Worm (Caenorhabditis elegans) whole organism, young adult: Measurements from ENCODE around the gene srbc-67.

Source experiments
- B0035.1 ChIP-seq: sonication (generic microtip); optimal IDR thresholded peaks from 2 replicates; lab custom pipeline; 2016; ENCODE audit warnings: missing genetic modification characterization, mild to moderate bottlenecking, missing compliant biosample characterization, missing genotype, missing genetic modification reagents
- B0336.3 ChIP-seq: fragments of 200-800 bp; sonication (Bioruptor generic); IDR thresholded peaks from 2 replicates; pipeline ENCODE4 v1.3.6; 2022; ENCODE audit warnings: missing genetic modification characterization, missing compliant biosample characterization
- F33H1.4 ChIP-seq: fragments of 200-800 bp; sonication (Bioruptor generic); IDR thresholded peaks from 2 replicates; pipeline ENCODE4 v1.3.6; 2022; ENCODE audit warnings: missing genetic modification reagents, missing genetic modification characterization, missing compliant biosample characterization
- F52B5.7 ChIP-seq: sonication (generic microtip); optimal IDR thresholded peaks from 2 replicates; lab custom pipeline; 2016; ENCODE audit warnings: mild to moderate bottlenecking, missing genetic modification characterization, missing compliant biosample characterization
- F55B11.4 ChIP-seq: sonication (generic microtip); optimal IDR thresholded peaks from 2 replicates; lab custom pipeline; 2016; ENCODE audit warnings: missing compliant biosample characterization, missing genetic modification characterization, borderline replicate concordance; ENCODE audit not compliant: insufficient read depth
- F57C9.4 ChIP-seq: sonication (generic microtip); optimal IDR thresholded peaks from 2 replicates; lab custom pipeline; 2017; ENCODE audit warnings: mild to moderate bottlenecking, missing genetic modification characterization, missing compliant biosample characterization
- Y67H2A.10 ChIP-seq: fragments of 200-800 bp; sonication (Bioruptor generic); conservative IDR thresholded peaks from 2 replicates; pipeline ENCODE4 v1.3.6; 2022; ENCODE audit warnings: missing genetic modification reagents, missing genetic modification characterization, missing compliant biosample characterization
- Y95B8A.8 ChIP-seq: fragments of 200-800 bp; sonication (Bioruptor generic); IDR thresholded peaks from 2 replicates; pipeline ENCODE4 v1.3.6; 2022; ENCODE audit warnings: missing genetic modification reagents, missing genetic modification characterization, missing compliant biosample characterization
- ZK185.1 ChIP-seq: sonication (generic microtip); optimal IDR thresholded peaks from 2 replicates; lab custom pipeline; 2016; ENCODE audit warnings: mild to moderate bottlenecking, missing genetic modification characterization, missing compliant biosample characterization; ENCODE audit not compliant: poor library complexity, severe bottlenecking
- aptf-2 ChIP-seq: fragments of 200-800 bp; sonication (Bioruptor generic); conservative IDR thresholded peaks from 2 replicates; pipeline ENCODE4 v1.3.6; 2022; ENCODE audit warnings: missing genetic modification reagents, missing genetic modification characterization, missing compliant biosample characterization
- aptf-3 ChIP-seq: fragments of 200-800 bp; sonication (Bioruptor generic); IDR thresholded peaks from 2 replicates; pipeline ENCODE4 v1.3.6; 2022; ENCODE audit warnings: missing genetic modification characterization, missing compliant biosample characterization
- attf-6 ChIP-seq: fragments of 200-800 bp; sonication (Bioruptor generic); IDR thresholded peaks from 2 replicates; pipeline ENCODE4 v1.3.6; 2022; ENCODE audit warnings: missing genetic modification reagents, missing genetic modification characterization, missing compliant biosample characterization
- bed-1 ChIP-seq: fragments of 200-800 bp; sonication (Bioruptor generic); IDR thresholded peaks from 2 replicates; pipeline ENCODE4 v1.3.6; 2022; ENCODE audit warnings: missing genetic modification reagents, missing genetic modification characterization, missing compliant biosample characterization
- cebp-1 ChIP-seq, 2 experiments: fragments of 200-800 bp in 1 of 2; sonication (Bioruptor generic) in 1 of 2; sonication (generic microtip) in 1 of 2; IDR thresholded peaks in 1 of 2; optimal IDR thresholded peaks in 1 of 2; 2 replicates each; pipeline versions ENCODE4 v1.3.6 to Lab custom; 2017 to 2022; ENCODE audit warnings: missing compliant biosample characterization in 2 of 2, missing genetic modification characterization in 2 of 2, mild to moderate bottlenecking in 1 of 2, missing genetic modification reagents in 1 of 2, moderate library complexity in 1 of 2
- cebp-2 ChIP-seq: fragments of 200-800 bp; sonication (Bioruptor generic); IDR thresholded peaks from 2 replicates; pipeline ENCODE4 v1.3.6; 2022; ENCODE audit warnings: missing genetic modification characterization, missing compliant biosample characterization
- ceh-40 ChIP-seq: fragments of 200-800 bp; sonication (Bioruptor generic); IDR thresholded peaks from 2 replicates; pipeline ENCODE4 v1.3.6; 2022; ENCODE audit warnings: missing genetic modification characterization, missing compliant biosample characterization
- chd-7 ChIP-seq: sonication (generic microtip); optimal IDR thresholded peaks from 2 replicates; lab custom pipeline; 2016; ENCODE audit warnings: mild to moderate bottlenecking, missing genetic modification characterization, moderate library complexity, missing compliant biosample characterization
- dpff-1 ChIP-seq: sonication (generic microtip); optimal IDR thresholded peaks from 2 replicates; lab custom pipeline; 2017; ENCODE audit warnings: mild to moderate bottlenecking, missing genetic modification characterization, missing compliant biosample characterization
- efl-1 ChIP-seq: fragments of 150-350 bp; optimal IDR thresholded peaks from 2 replicates; lab custom pipeline; 2014; ENCODE audit warnings: missing biosample characterization, missing genetic modification reagents, missing genetic modification characterization
- ekl-4 ChIP-seq: fragments of 200-800 bp; sonication (Bioruptor generic); IDR thresholded peaks from 2 replicates; pipeline ENCODE4 v1.3.6; 2022; ENCODE audit warnings: missing genetic modification reagents, missing genetic modification characterization, missing compliant biosample characterization
- hmg-1.2 ChIP-seq: fragments of 200-800 bp; sonication (Bioruptor generic); IDR thresholded peaks from 2 replicates; pipeline ENCODE4 v1.3.6; 2022; ENCODE audit warnings: missing genetic modification reagents, missing genetic modification characterization, missing compliant biosample characterization
- hrde-1 ChIP-seq: sonication (generic microtip); optimal IDR thresholded peaks from 2 replicates; lab custom pipeline; 2016; ENCODE audit warnings: missing genetic modification characterization, mild to moderate bottlenecking, missing compliant biosample characterization, moderate library complexity, missing genotype, missing genetic modification reagents, borderline replicate concordance
- let-526 ChIP-seq: fragments of 200-800 bp; sonication (Bioruptor generic); IDR thresholded peaks from 2 replicates; pipeline ENCODE4 v1.3.6; 2022; ENCODE audit warnings: missing genetic modification reagents, missing genetic modification characterization, missing compliant biosample characterization
- lin-26 ChIP-seq: fragments of 200-800 bp; sonication (Bioruptor generic); IDR thresholded peaks from 2 replicates; pipeline ENCODE4 v1.3.6; 2022; ENCODE audit warnings: missing genetic modification reagents, missing genetic modification characterization, missing compliant biosample characterization
- lin-40 ChIP-seq: sonication (generic microtip); optimal IDR thresholded peaks from 2 replicates; lab custom pipeline; 2016; ENCODE audit warnings: missing genetic modification characterization, mild to moderate bottlenecking, missing compliant biosample characterization, missing genotype, missing genetic modification reagents
- lsy-27 ChIP-seq: sonication (generic microtip); optimal IDR thresholded peaks from 2 replicates; lab custom pipeline; 2017; ENCODE audit warnings: missing genetic modification characterization, mild to moderate bottlenecking, missing compliant biosample characterization, antibody characterized with exemption, missing genotype, borderline replicate concordance; ENCODE audit not compliant: insufficient read depth
- madf-6 ChIP-seq: fragments of 200-800 bp; sonication (Bioruptor generic); IDR thresholded peaks from 2 replicates; pipeline ENCODE4 v1.3.6; 2022; ENCODE audit warnings: missing genetic modification reagents, missing genetic modification characterization, missing compliant biosample characterization
- mcd-1 ChIP-seq: fragments of 200-800 bp; sonication (Bioruptor generic); IDR thresholded peaks from 2 replicates; pipeline ENCODE4 v1.3.6; 2022; ENCODE audit warnings: missing genetic modification reagents, missing genetic modification characterization, missing compliant biosample characterization
- nhr-179 ChIP-seq: sonication (generic microtip); optimal IDR thresholded peaks from 2 replicates; lab custom pipeline; 2016; ENCODE audit warnings: mild to moderate bottlenecking, missing genetic modification characterization, missing compliant biosample characterization
- nhr-27 ChIP-seq: fragments of 200-800 bp; sonication (Bioruptor generic); optimal IDR thresholded peaks from 2 replicates; lab custom pipeline; 2018; ENCODE audit warnings: mild to moderate bottlenecking, missing genetic modification characterization, moderate library complexity, missing compliant biosample characterization
- nhr-80 ChIP-seq: sonication (generic microtip); optimal IDR thresholded peaks from 2 replicates; lab custom pipeline; 2016; ENCODE audit warnings: missing genetic modification characterization, missing compliant biosample characterization
- rcor-1 ChIP-seq: fragments of 200-800 bp; sonication (Bioruptor generic); IDR thresholded peaks from 2 replicates; pipeline ENCODE4 v1.3.6; 2022; ENCODE audit warnings: missing genetic modification reagents, missing genetic modification characterization, missing compliant biosample characterization
- rec-8 ChIP-seq, 2 experiments: sonication (generic microtip); optimal IDR thresholded peaks; 2 replicates each; lab custom pipeline; 2016; ENCODE audit warnings: mild to moderate bottlenecking in 2 of 2, missing genetic modification characterization in 2 of 2, missing genetic modification reagents in 2 of 2, missing genotype in 2 of 2, missing biosample characterization in 1 of 2, missing compliant biosample characterization in 1 of 2, moderate library complexity in 1 of 2
- rpc-1 ChIP-seq, 2 experiments: fragments of 150-350 bp in 1 of 2; sonication (generic microtip) in 1 of 2; optimal IDR thresholded peaks; 2 replicates each; lab custom pipeline; 2014 to 2018; ENCODE audit warnings: missing biosample characterization in 1 of 2, missing genetic modification characterization in 1 of 2, missing genetic modification reagents in 1 of 2, missing genotype in 1 of 2
- sdz-38 ChIP-seq: sonication (generic microtip); optimal IDR thresholded peaks from 2 replicates; lab custom pipeline; 2016; ENCODE audit warnings: missing genotype, missing genetic modification characterization, missing compliant biosample characterization
- snpc-1.1 ChIP-seq: sonication (generic microtip); optimal IDR thresholded peaks from 2 replicates; lab custom pipeline; 2017; ENCODE audit warnings: missing genetic modification characterization, mild to moderate bottlenecking, missing compliant biosample characterization, antibody characterized with exemption, moderate library complexity, missing genotype, missing genetic modification reagents; ENCODE audit not compliant: insufficient read depth
- sptf-2 ChIP-seq: fragments of 200-800 bp; sonication (Bioruptor generic); optimal IDR thresholded peaks from 2 replicates; lab custom pipeline; 2018; ENCODE audit warnings: mild to moderate bottlenecking, missing genetic modification characterization, missing compliant biosample characterization
- tbx-9 ChIP-seq: sonication (generic microtip); optimal IDR thresholded peaks from 2 replicates; lab custom pipeline; 2016; ENCODE audit warnings: borderline replicate concordance, missing genetic modification characterization, inconsistent platforms, missing compliant biosample characterization
- tlf-1 ChIP-seq: fragments of 200-800 bp; sonication (Bioruptor generic); optimal IDR thresholded peaks from 2 replicates; lab custom pipeline; 2018; ENCODE audit warnings: mild to moderate bottlenecking, missing genetic modification characterization, missing compliant biosample characterization
- unc-130 ChIP-seq: sonication (generic microtip); optimal IDR thresholded peaks from 2 replicates; lab custom pipeline; 2016; ENCODE audit warnings: missing genetic modification reagents, missing genetic modification characterization, missing compliant biosample characterization
- unc-62 ChIP-seq: fragments of 150-350 bp; optimal IDR thresholded peaks from 2 replicates; lab custom pipeline; 2014; ENCODE audit warnings: missing biosample characterization, missing genetic modification reagents, missing genetic modification characterization
- ztf-22 ChIP-seq: fragments of 200-800 bp; sonication (Bioruptor generic); optimal IDR thresholded peaks from 2 replicates; lab custom pipeline; 2018; ENCODE audit warnings: mild to moderate bottlenecking, missing genetic modification characterization, moderate library complexity, missing compliant biosample characterization
- ztf-25 ChIP-seq: fragments of 200-800 bp; sonication (Bioruptor generic); IDR thresholded peaks from 2 replicates; pipeline ENCODE4 v1.3.6; 2022; ENCODE audit warnings: missing genetic modification reagents, missing genetic modification characterization, missing compliant biosample characterization

Gene srbc-67

DNA sequence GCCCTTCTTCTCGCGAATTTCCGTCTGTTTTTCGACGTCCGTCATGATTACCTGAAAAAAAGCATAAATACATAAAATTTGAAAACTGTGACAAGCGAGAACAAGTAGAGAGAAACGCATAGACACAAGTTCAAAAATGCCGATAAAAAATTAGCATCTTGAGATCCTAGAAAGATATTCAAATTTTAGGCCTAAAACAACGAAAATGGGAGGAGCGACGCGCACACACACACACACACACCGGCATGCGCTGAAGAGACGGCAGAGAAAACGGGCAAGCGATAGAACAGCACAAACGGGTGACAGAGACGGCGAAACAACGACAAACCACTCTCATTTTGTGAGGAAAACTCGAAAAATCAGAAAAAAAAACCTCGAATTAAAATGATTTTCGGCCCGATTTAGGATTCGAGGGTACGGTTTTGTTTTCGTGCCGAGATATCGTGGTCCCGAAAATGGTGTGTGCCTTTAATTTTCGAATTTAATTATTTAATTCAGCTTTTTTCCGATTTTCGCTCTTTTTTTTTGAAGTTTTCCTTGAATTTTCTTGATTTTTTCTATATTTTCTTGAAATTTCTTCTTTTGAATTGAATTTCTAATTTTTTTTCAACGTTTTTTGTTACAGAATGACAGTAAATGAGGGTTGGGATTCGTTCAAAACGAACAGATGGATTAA is 45.1 kb upstream of the srbc-67 start, which contains the start of the genes rpl-11.1 and T22F3.2 (continued):
- TF ChIP-seq unc-130 (GFP tag; lab: Kevin White, UChicago) = no peak
- 0 out of 2 replicates have a peak, but pooled peaks have one; percentile 20 for TF ChIP-seq ekl-4 (GFP tag; lab: Robert Waterston, UW)
- no peak for TF ChIP-seq nhr-179 (tag; lab: Kevin White, UChicago)
- peak; percentile 9; the same call in 1 of the 2 replicates for TF ChIP-seq madf-6
- TF ChIP-seq, all 124 proteins: peak for 8

DNA sequence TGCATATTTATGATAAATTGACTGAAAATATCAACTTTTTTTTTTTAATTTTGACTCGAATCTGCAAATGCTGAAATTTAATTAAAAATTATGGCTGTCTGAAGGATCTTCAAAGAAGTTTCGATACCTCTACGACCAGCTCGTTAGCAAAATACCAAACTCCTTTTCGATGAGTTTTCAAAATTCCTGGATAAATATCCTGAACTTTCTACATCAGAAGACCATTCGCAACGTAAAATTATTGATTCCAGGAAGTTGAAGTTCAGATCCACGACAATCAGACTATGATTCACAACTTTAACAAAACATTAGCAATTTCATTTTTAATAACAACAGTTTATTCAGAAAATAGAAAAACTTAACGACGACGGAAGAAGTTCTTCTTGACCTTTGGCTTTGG is 44.0 kb upstream of the srbc-67 start:
- TF ChIP-seq attf-6 (GFP tag; lab: Robert Waterston, UW) (0 out of 2 replicates have a peak, but pooled peaks have one; percentile 61), aptf-3 (peak; percentile 81), lin-26 (GFP tag; lab: Robert Waterston, UW) (no peak), rpc-1 (optimal IDR thresholded peaks at IDR 0.05; lab: Kevin White, UChicago) (no peak), rpc-1 (tag; optimal IDR thresholded peaks at IDR 0.05; lab: Kevin White, UChicago) (peak; percentile 15), unc-62 (GFP tag; lab: Kevin White, UChicago) (no peak), dpff-1 (no peak), Y67H2A.10 (GFP tag; lab: Robert Waterston, UW) (no peak), ztf-22 (GFP tag; lab: Kevin White, UChicago) (no peak), F52B5.7 (tag; lab: Kevin White, UChicago) (peak; percentile 9), hrde-1 (tag; lab: Kevin White, UChicago) (peak; percentile 96), tlf-1 (peak; percentile 73), bed-1 (GFP tag; lab: Robert Waterston, UW) (no peak), mcd-1 (GFP tag; lab: Robert Waterston, UW) (peak; percentile 29; the same call in 1 of the 2 replicates), lin-40 (tag; lab: Kevin White, UChicago) (no peak), cebp-1 (GFP tag; IDR thresholded peaks at IDR 0.05; lab: Robert Waterston, UW) (no peak), cebp-1 (tag; optimal IDR thresholded peaks at IDR 0.05; lab: Kevin White, UChicago) (peak; percentile 41), F57C9.4 (tag; lab: Kevin White, UChicago) (no peak), sdz-38 (tag; lab: Kevin White, UChicago) (no peak), nhr-80 (no peak), tbx-9 (tag; lab: Kevin White, UChicago) (no peak), ZK185.1 (tag; lab: Kevin White, UChicago) (no peak), ztf-25 (GFP tag; lab: Robert Waterston, UW) (peak; percentile 35; the same call in 1 of the 2 replicates), efl-1 (GFP tag; lab: Kevin White, UChicago) (peak; percentile 52), unc-130 (GFP tag; lab: Kevin White, UChicago) (peak; percentile 90), nhr-179 (tag; lab: Kevin White, UChicago) (no peak), F55B11.4 (tag; lab: Kevin White, UChicago) (no peak), rcor-1 (GFP tag; lab: Robert Waterston, UW) (peak; percentile 68), ekl-4 (GFP tag; lab: Robert Waterston, UW) (peak; percentile 79; the same call in 1 of the 2 replicates), let-526 (GFP tag; lab: Robert Waterston, UW) (no peak), B0035.1 (tag; lab: Kevin White, UChicago) (peak; percentile 14), cebp-2 (0 out of 2 replicates have a peak, but pooled peaks have one; percentile 52), rec-8 (tag; optimal IDR thresholded peaks at IDR 0.05; lab: Kevin White, UChicago) (peak in 1 of 2 experiments; percentile 17), F33H1.4 (GFP tag; lab: Robert Waterston, UW) (peak; percentile 54; the same call in 1 of the 2 replicates), chd-7 (tag; lab: Kevin White, UChicago) (no peak), snpc-1.1 (tag; lab: Kevin White, UChicago) (peak; percentile 80), ceh-40 (GFP tag; lab: Robert Waterston, UW) (no peak), nhr-27 (tag; lab: Kevin White, UChicago) (no peak), hmg-1.2 (GFP tag; lab: Robert Waterston, UW) (no peak; the same call in 1 of the 2 replicates), Y95B8A.8 (no peak), sptf-2 (GFP tag; lab: Kevin White, UChicago) (no peak), lsy-27 (no peak), B0336.3 (peak; percentile 93), aptf-2 (GFP tag; lab: Robert Waterston, UW) (no peak)
